Fruit fly (Drosophila melanogaster) whole organism, wandering third instar larva: ENCODE measurements around the gene Hecw.

Experiments used
- Abd-B ChIP-seq: fragments of >200 bp; optimal IDR thresholded peaks from 2 replicates; lab custom pipeline; 2017; ENCODE audit warnings: missing biosample characterization, missing genetic modification characterization
- CG32264 ChIP-seq: fragments of 200-800 bp; sonication (Bioruptor generic); optimal IDR thresholded peaks from 2 replicates; lab custom pipeline; 2016; ENCODE audit warnings: missing biosample characterization, missing genetic modification characterization
- CrebA ChIP-seq: fragments of 200-800 bp; sonication (Bioruptor generic); optimal IDR thresholded peaks from 2 replicates; lab custom pipeline; 2016; ENCODE audit warnings: missing biosample characterization, mild to moderate bottlenecking, missing genetic modification characterization, borderline replicate concordance
- Dfd ChIP-seq: fragments of >200 bp; optimal IDR thresholded peaks from 2 replicates; lab custom pipeline; 2017; ENCODE audit warnings: missing biosample characterization, missing genetic modification characterization
- GATAd ChIP-seq: sonication (Bioruptor generic); optimal IDR thresholded peaks from 2 replicates; lab custom pipeline; 2016; ENCODE audit warnings: missing biosample characterization, missing genetic modification characterization
- HLH106 ChIP-seq: fragments of 200-800 bp; optimal IDR thresholded peaks from 3 replicates; lab custom pipeline; 2019; ENCODE audit warnings: missing biosample characterization, mild to moderate bottlenecking, missing genetic modification characterization, moderate library complexity
- Hr78 ChIP-seq: fragments of >200 bp; optimal IDR thresholded peaks from 2 replicates; lab custom pipeline; 2017; ENCODE audit warnings: missing biosample characterization, missing genetic modification characterization
- Hr83 ChIP-seq: fragments of 200-300 bp; sonication (Bioruptor generic); optimal IDR thresholded peaks from 2 replicates; lab custom pipeline; 2016; ENCODE audit warnings: missing biosample characterization, mild to moderate bottlenecking, missing genetic modification characterization, moderate library complexity; ENCODE audit not compliant: poor library complexity, severe bottlenecking
- Jra ChIP-seq: sonication (Bioruptor generic); optimal IDR thresholded peaks from 2 replicates; lab custom pipeline; 2016; ENCODE audit warnings: missing biosample characterization, missing genetic modification characterization
- Mio ChIP-seq: sonication (Bioruptor generic); optimal IDR thresholded peaks from 2 replicates; lab custom pipeline; 2016; ENCODE audit warnings: missing biosample characterization, missing genetic modification characterization
- Myc ChIP-seq: fragments of >200 bp; optimal IDR thresholded peaks from 2 replicates; lab custom pipeline; 2017
- OdsH ChIP-seq: fragments of 200-800 bp; sonication (Bioruptor generic); optimal IDR thresholded peaks from 2 replicates; lab custom pipeline; 2016; ENCODE audit warnings: missing biosample characterization, mild to moderate bottlenecking, missing genetic modification characterization
- Rel ChIP-seq, 2 experiments: fragments of 200-800 bp; sonication (Bioruptor generic) in 1 of 2; optimal IDR thresholded peaks; 2 replicates in 1 of 2; 3 replicates in 1 of 2; lab custom pipeline; 2016 to 2019; ENCODE audit warnings: mild to moderate bottlenecking in 2 of 2, missing biosample characterization in 2 of 2, missing genetic modification characterization in 2 of 2, moderate library complexity in 1 of 2
- Sp1 ChIP-seq: fragments of 200-800 bp; sonication (Bioruptor generic); optimal IDR thresholded peaks from 3 replicates; lab custom pipeline; 2019; ENCODE audit warnings: missing biosample characterization, mild to moderate bottlenecking, missing genetic modification characterization, moderate library complexity
- Vsx2 ChIP-seq: fragments of 200-300, 225-300 bp; sonication (Bioruptor generic); optimal IDR thresholded peaks from 2 replicates; lab custom pipeline; 2018; ENCODE audit warnings: missing biosample characterization, missing genetic modification characterization; ENCODE audit not compliant: partially characterized antibody
- brk ChIP-seq: fragments of 200-800 bp; sonication (Bioruptor generic); optimal IDR thresholded peaks from 2 replicates; lab custom pipeline; 2016; ENCODE audit warnings: missing biosample characterization, mild to moderate bottlenecking, missing genetic modification characterization
- dmrt93B ChIP-seq: fragments of 200-800 bp; sonication (Bioruptor generic); optimal IDR thresholded peaks from 2 replicates; lab custom pipeline; 2018; ENCODE audit warnings: missing biosample characterization, mild to moderate bottlenecking, missing genetic modification characterization
- dsf ChIP-seq: sonication (Bioruptor generic); optimal IDR thresholded peaks from 2 replicates; lab custom pipeline; 2016; ENCODE audit warnings: missing biosample characterization, missing genetic modification characterization, borderline replicate concordance
- ey ChIP-seq: fragments of 200-800 bp; sonication (Bioruptor generic); optimal IDR thresholded peaks from 2 replicates; lab custom pipeline; 2016; ENCODE audit warnings: missing biosample characterization, missing genetic modification characterization
- foxo ChIP-seq, 2 experiments: fragments of 200-800 bp; sonication (Bioruptor generic); optimal IDR thresholded peaks; 2 replicates in 1 of 2; 3 replicates in 1 of 2; lab custom pipeline; 2016 to 2017; ENCODE audit warnings: missing biosample characterization in 2 of 2, missing genetic modification characterization in 2 of 2
- fru ChIP-seq: fragments of 200-800 bp; sonication (Bioruptor generic); optimal IDR thresholded peaks from 3 replicates; lab custom pipeline; 2016; ENCODE audit warnings: missing biosample characterization, mild to moderate bottlenecking, missing genetic modification characterization
- jim ChIP-seq: fragments of 175-275, 200-325 bp; sonication (Bioruptor generic); optimal IDR thresholded peaks from 2 replicates; lab custom pipeline; 2016; ENCODE audit warnings: missing biosample characterization, mild to moderate bottlenecking, missing genetic modification characterization
- lola ChIP-seq: fragments of >200 bp; optimal IDR thresholded peaks from 2 replicates; lab custom pipeline; 2017; ENCODE audit warnings: missing biosample characterization, missing genetic modification characterization
- pan ChIP-seq: fragments of >200 bp; optimal IDR thresholded peaks from 2 replicates; lab custom pipeline; 2017
- psq ChIP-seq: fragments of 200-800 bp; sonication (Bioruptor generic); optimal IDR thresholded peaks from 3 replicates; lab custom pipeline; 2017; ENCODE audit warnings: missing biosample characterization, mild to moderate bottlenecking, missing genetic modification characterization, moderate library complexity
- rgr ChIP-seq: fragments of 200-800 bp; sonication (Bioruptor generic); optimal IDR thresholded peaks from 3 replicates; lab custom pipeline; 2016; ENCODE audit warnings: missing biosample characterization, mild to moderate bottlenecking, missing genetic modification characterization
- sage ChIP-seq: fragments of 200-800 bp; sonication (Bioruptor generic); optimal IDR thresholded peaks from 2 replicates; lab custom pipeline; 2016; ENCODE audit warnings: missing biosample characterization, mild to moderate bottlenecking, missing genetic modification characterization
- tai ChIP-seq: sonication (Bioruptor generic); optimal IDR thresholded peaks from 2 replicates; lab custom pipeline; 2016; ENCODE audit warnings: missing biosample characterization, missing genetic modification characterization
- woc ChIP-seq: sonication (Bioruptor generic); optimal IDR thresholded peaks from 2 replicates; lab custom pipeline; 2016; ENCODE audit warnings: missing biosample characterization, mild to moderate bottlenecking, missing genetic modification characterization

The Hecw gene

dm6 chrX:9608727-9609419 is at the start of gene Hecw, which contains the start of gene LysRS:
Gene Hecw (plus strand): TSS chrX:9608946.
Gene LysRS (minus strand): TSS chrX:9608884.
- TF ChIP-seq Myc, result peak; percentile 29
- TF ChIP-seq Hr83 (GFP tag; lab: Kevin White, UChicago), result no peak
- no peak for TF ChIP-seq sage (GFP tag; lab: Kevin White, UChicago)
- TF ChIP-seq lola (GFP tag; lab: Kevin White, UChicago), result no peak
- no peak for TF ChIP-seq Mio
- TF ChIP-seq Rel (GFP tag; optimal IDR thresholded peaks at IDR 0.05; lab: Kevin White, UChicago), result no peak
- TF ChIP-seq Rel (tag; optimal IDR thresholded peaks at IDR 0.05; lab: Kevin White, UChicago), result peak; percentile 99
- no peak for TF ChIP-seq pan (lab: Kevin White, UChicago)
- no peak for TF ChIP-seq woc
- peak in 1 of 2 experiments; percentile 1 for TF ChIP-seq foxo (GFP tag; optimal IDR thresholded peaks at IDR 0.05; lab: Kevin White, UChicago)
- TF ChIP-seq Dfd (GFP tag; lab: Kevin White, UChicago), result no peak
- no peak for TF ChIP-seq jim (GFP tag; lab: Kevin White, UChicago)
- no peak for TF ChIP-seq brk (GFP tag; lab: Kevin White, UChicago)
- no peak for TF ChIP-seq tai (GFP tag; lab: Kevin White, UChicago)
- peak; percentile 10 for TF ChIP-seq Sp1 (GFP tag; lab: Kevin White, UChicago)
- TF ChIP-seq rgr, result peak; percentile 9
- TF ChIP-seq CrebA (GFP tag; lab: Kevin White, UChicago), result no peak
- TF ChIP-seq GATAd (GFP tag; lab: Kevin White, UChicago), result no peak
- TF ChIP-seq fru (GFP tag; lab: Kevin White, UChicago), result no peak
- peak; percentile 34 for TF ChIP-seq psq (GFP tag; lab: Kevin White, UChicago)

DNA sequence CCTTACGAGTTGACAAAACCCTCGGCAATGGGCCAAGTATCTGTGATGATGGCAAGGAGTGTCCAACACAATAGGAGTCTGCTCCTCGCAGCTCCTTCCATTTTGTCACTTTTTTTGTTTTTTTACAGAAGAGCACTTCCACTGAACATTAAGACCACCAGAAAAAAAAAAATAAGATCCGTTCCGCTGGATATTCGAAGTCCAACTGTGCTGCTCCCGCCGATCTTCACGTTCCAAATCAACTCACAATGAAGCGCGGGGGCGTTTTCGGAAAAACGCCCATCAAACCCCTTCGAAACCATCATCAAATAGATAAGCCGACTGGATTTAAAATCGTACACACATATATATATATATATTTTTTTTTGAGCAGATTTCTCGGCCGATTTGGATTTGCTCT is 37.5 kb upstream of the Hecw start, which contains the start of gene Cubn:
Cubn (minus strand) TSS at position 101 of the 400 bp plus-strand sequence.
- TF ChIP-seq Hr83 (GFP tag; lab: Kevin White, UChicago), result no peak
- TF ChIP-seq CG32264, result no peak
- TF ChIP-seq CrebA (GFP tag; lab: Kevin White, UChicago), result no peak
- TF ChIP-seq psq (GFP tag; lab: Kevin White, UChicago), result no peak
- no peak for TF ChIP-seq HLH106 (tag; lab: Kevin White, UChicago)
- TF ChIP-seq sage (GFP tag; lab: Kevin White, UChicago), result no peak
- TF ChIP-seq Sp1 (GFP tag; lab: Kevin White, UChicago), result no peak
- TF ChIP-seq Rel (GFP tag; optimal IDR thresholded peaks at IDR 0.05; lab: Kevin White, UChicago), result no peak
- TF ChIP-seq Rel (tag; optimal IDR thresholded peaks at IDR 0.05; lab: Kevin White, UChicago), result no peak
- no peak for TF ChIP-seq OdsH (GFP tag; lab: Kevin White, UChicago)
- TF ChIP-seq rgr, result no peak
- no peak for TF ChIP-seq jim (GFP tag; lab: Kevin White, UChicago)
- no peak for TF ChIP-seq Vsx2 (GFP tag; lab: Kevin White, UChicago)
- no peak for TF ChIP-seq lola (GFP tag; lab: Kevin White, UChicago)
- TF ChIP-seq foxo (GFP tag; optimal IDR thresholded peaks at IDR 0.05; lab: Kevin White, UChicago), result no peak
- no peak for TF ChIP-seq Myc

- TF ChIP-seq CG32264 (no peak), Abd-B (GFP tag; lab: Kevin White, UChicago) (no peak), pan (lab: Kevin White, UChicago) (no peak), tai (GFP tag; lab: Kevin White, UChicago) (no peak), Jra (GFP tag; lab: Kevin White, UChicago) (no peak), ey (GFP tag; lab: Kevin White, UChicago) (no peak), OdsH (GFP tag; lab: Kevin White, UChicago) (no peak), woc (no peak), psq (GFP tag; lab: Kevin White, UChicago) (no peak), rgr (no peak)
- TF ChIP-seq, all 38 proteins: peak for 0
These were observed 32.6 kb upstream of the Hecw start, which contains the start of gene CG42395 for dm6 chrX:9576147-9576503. Gene CG42395 (minus strand): TSS chrX:9576247.

DNA sequence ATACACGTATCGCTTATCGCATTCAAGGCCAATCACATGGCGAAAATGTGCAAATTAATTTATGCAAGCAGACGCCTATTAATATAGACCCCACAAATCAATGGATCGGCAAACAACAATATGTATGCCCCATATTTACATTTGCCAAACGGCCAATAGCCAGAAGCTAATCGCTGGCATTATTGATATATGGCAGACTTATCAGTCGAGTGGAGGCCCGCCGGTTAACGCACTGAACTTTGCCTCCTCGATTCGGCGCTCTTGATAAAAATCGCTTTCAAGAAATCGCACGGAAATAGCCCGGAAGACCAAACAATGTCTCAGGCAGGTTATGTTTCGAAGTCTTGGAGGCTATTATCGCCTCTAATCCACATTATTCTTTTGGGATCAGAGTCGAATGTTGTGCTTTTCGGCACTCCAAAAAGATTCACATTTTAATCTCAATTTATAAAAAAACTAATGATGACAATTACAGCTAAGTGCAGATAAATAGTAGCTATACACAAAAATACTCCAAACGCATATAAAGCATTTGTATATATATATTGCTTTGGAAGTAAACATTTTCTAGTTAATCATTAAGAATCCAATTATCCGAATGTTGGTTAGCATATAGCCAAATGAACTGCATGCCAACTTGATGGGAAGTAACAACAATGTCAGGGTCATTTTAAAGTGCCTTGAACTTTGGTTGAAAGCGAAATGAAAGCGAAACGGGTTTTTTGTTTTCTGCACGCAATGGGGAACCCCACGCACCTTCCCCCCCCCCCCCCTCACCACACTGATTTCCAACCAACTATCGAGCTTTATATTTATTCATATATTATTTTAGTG is 32.0 kb upstream of the Hecw start:
- TF ChIP-seq Hr83 (GFP tag; lab: Kevin White, UChicago) (peak; percentile 68), tai (GFP tag; lab: Kevin White, UChicago) (no peak), dmrt93B (GFP tag; lab: Kevin White, UChicago) (no peak), Myc (no peak), Hr78 (GFP tag; lab: Kevin White, UChicago) (no peak), dsf (no peak), Rel (GFP tag; optimal IDR thresholded peaks at IDR 0.05; lab: Kevin White, UChicago) (no peak), Rel (tag; optimal IDR thresholded peaks at IDR 0.05; lab: Kevin White, UChicago) (peak; percentile 99), psq (GFP tag; lab: Kevin White, UChicago) (no peak), GATAd (GFP tag; lab: Kevin White, UChicago) (no peak), CrebA (GFP tag; lab: Kevin White, UChicago) (no peak)
